Fruit fly (Drosophila melanogaster): ENCODE data around the gene Scsalpha1.
A peak's percentile ranks its signal among the peaks of the same experiment; 100 is the strongest.

Scsalpha1 gene

dm6 chr3L:3765782-3766520 is 48.1 kb upstream of the Scsalpha1 start (continued):
- TF ChIP-seq knrl (GFP tag; IDR thresholded peaks at IDR 0.05; ENCODE audit: partially characterized antibody) = no peak
- 0 out of 2 replicates have a peak, but pooled peaks have one; percentile 5 for TF ChIP-seq NFAT (GFP tag; IDR thresholded peaks at IDR 0.05)
- TF ChIP-seq CG8478 (optimal IDR thresholded peaks at IDR 0.05) = no peak
- TF ChIP-seq so (GFP tag; IDR thresholded peaks at IDR 0.05) = peak; percentile 44
- TF ChIP-seq YL-1 (GFP tag; optimal IDR thresholded peaks at IDR 0.05) = peak; percentile 32
- TF ChIP-seq ERR (GFP tag; optimal IDR thresholded peaks at IDR 0.05) = no peak
- TF ChIP-seq CG6272 (GFP tag; IDR thresholded peaks at IDR 0.05) = peak; percentile 37; the same call in 1 of the 2 replicates
- TF ChIP-seq org-1 (GFP tag; optimal IDR thresholded peaks at IDR 0.05) = peak; percentile 56
- TF ChIP-seq CG13624 (GFP tag; optimal IDR thresholded peaks at IDR 0.05) = peak; percentile 21
- peak; percentile 41; the same call in 1 of the 2 replicates for TF ChIP-seq CG32767 (GFP tag; IDR thresholded peaks at IDR 0.05)
- 0 out of 3 replicates have a peak, but pooled peaks have one; percentile 30 for TF ChIP-seq C15 (GFP tag; IDR thresholded peaks at IDR 0.05)
- TF ChIP-seq Dip2 (GFP tag; IDR thresholded peaks at IDR 0.05) = no peak
- peak; percentile 56 for TF ChIP-seq sd (tag; optimal IDR thresholded peaks at IDR 0.05)
- no peak for TF ChIP-seq MESR4 (GFP tag; optimal IDR thresholded peaks at IDR 0.05)
- TF ChIP-seq CG1233 (GFP tag; optimal IDR thresholded peaks at IDR 0.05) = peak; percentile 78
- peak; percentile 6 for TF ChIP-seq CG30431 (GFP tag; optimal IDR thresholded peaks at IDR 0.05)
- TF ChIP-seq klu (GFP tag; IDR thresholded peaks at IDR 0.05) = no peak
- no peak for TF ChIP-seq trem (tag; optimal IDR thresholded peaks at IDR 0.05)
- TF ChIP-seq CG10209 (GFP tag; optimal IDR thresholded peaks at IDR 0.05) = peak; percentile 75
- peak; percentile 24 for TF ChIP-seq HHEX (GFP tag; optimal IDR thresholded peaks at IDR 0.05)
- TF ChIP-seq Chrac-16 (GFP tag; optimal IDR thresholded peaks at IDR 0.05) = peak; percentile 48
- peak; percentile 70 for TF ChIP-seq D19A (tag; optimal IDR thresholded peaks at IDR 0.05)
- no peak for TF ChIP-seq CG42726 (GFP tag; IDR thresholded peaks at IDR 0.05; ENCODE audit: partially characterized antibody)
- no peak for TF ChIP-seq CG13123 (GFP tag; optimal IDR thresholded peaks at IDR 0.05)
- TF ChIP-seq ssp (GFP tag; IDR thresholded peaks at IDR 0.05) = peak; percentile 70
- TF ChIP-seq chn (GFP tag; optimal IDR thresholded peaks at IDR 0.05) = peak; percentile 11
- peak; percentile 78 for TF ChIP-seq Dek (tag; optimal IDR thresholded peaks at IDR 0.05)
- no peak; the same call in 1 of the 2 replicates for TF ChIP-seq seq (GFP tag; IDR thresholded peaks at IDR 0.05)
- peak; percentile 60; the same call in 1 of the 2 replicates for TF ChIP-seq CG3847 (GFP tag; IDR thresholded peaks at IDR 0.05)
- TF ChIP-seq scrt (GFP tag; optimal IDR thresholded peaks at IDR 0.05) = peak; percentile 52
- peak; percentile 44 for TF ChIP-seq pros (GFP tag; optimal IDR thresholded peaks at IDR 0.05)
- peak; percentile 62; the same call in 2 of the 3 replicates for TF ChIP-seq H15 (GFP tag; IDR thresholded peaks at IDR 0.05)
- peak; percentile 51 for TF ChIP-seq sqz (GFP tag; optimal IDR thresholded peaks at IDR 0.05)
- TF ChIP-seq D19B (GFP tag; optimal IDR thresholded peaks at IDR 0.05) = peak; percentile 64
- peak; percentile 87; the same call in 2 of the 3 replicates for TF ChIP-seq CG34422 (GFP tag; IDR thresholded peaks at IDR 0.05)
- TF ChIP-seq CG9797 (GFP tag; optimal IDR thresholded peaks at IDR 0.05) = no peak
- no peak for TF ChIP-seq Dp (GFP tag; optimal IDR thresholded peaks at IDR 0.05)
- peak; percentile 68 for TF ChIP-seq CG12071 (GFP tag; optimal IDR thresholded peaks at IDR 0.05)
- no peak for TF ChIP-seq dati (GFP tag; IDR thresholded peaks at IDR 0.05)
- no peak for TF ChIP-seq pzg (GFP tag; optimal IDR thresholded peaks at IDR 0.05)
- TF ChIP-seq GATAe (GFP tag; conservative IDR thresholded peaks at IDR 0.05) = no peak
- no peak for TF ChIP-seq CG8359 (GFP tag; optimal IDR thresholded peaks at IDR 0.05; ENCODE audit: borderline replicate concordance)
- peak; percentile 56 for TF ChIP-seq peb (GFP tag; IDR thresholded peaks at IDR 0.05)
- no peak for TF ChIP-seq CG10565 (GFP tag; optimal IDR thresholded peaks at IDR 0.05)
- TF ChIP-seq Lpt (GFP tag; optimal IDR thresholded peaks at IDR 0.05) = no peak
- TF ChIP-seq dan (GFP tag; IDR thresholded peaks at IDR 0.05) = no peak
- peak; percentile 27; the same call in 1 of the 3 replicates for TF ChIP-seq CG34224 (GFP tag; IDR thresholded peaks at IDR 0.05; ENCODE audit: partially characterized antibody)
- no peak for TF ChIP-seq CG4282 (GFP tag; optimal IDR thresholded peaks at IDR 0.05)
- peak; percentile 88 for TF ChIP-seq CG10321 (GFP tag; IDR thresholded peaks at IDR 0.05)
- no peak for TF ChIP-seq insv (GFP tag; optimal IDR thresholded peaks at IDR 0.05)

Data from whole organism, embryonic.